Worm (Caenorhabditis elegans): ENCODE results near the gene cox-15.

ce11 chrII:11188026-11188425 lies 46.7 kb downstream of the cox-15 start, which contains the start of gene F37H8.5:
- TF ChIP-seq swsn-7 (tag; optimal IDR thresholded peaks at IDR 0.05) = no peak
- TF ChIP-seq nhr-11 (tag; optimal IDR thresholded peaks at IDR 0.05) = no peak
- no peak for TF ChIP-seq lsy-2 (tag; optimal IDR thresholded peaks at IDR 0.05)

All from whole organism, L1 larva.